Worm (Caenorhabditis elegans) whole organism, L4 larva: ENCODE data around the gene C16A3.6.
A peak's percentile ranks its signal among the peaks of the same experiment; 100 is the strongest.

Experiments
- F10B5.3 ChIP-seq: sonication (generic microtip); optimal IDR thresholded peaks from 2 replicates; lab custom pipeline; 2016; ENCODE audit warnings: mild to moderate bottlenecking, missing genetic modification characterization, missing compliant biosample characterization
- R02D3.7 ChIP-seq: fragments of 150-350 bp; sonication (generic microtip); optimal IDR thresholded peaks from 3 replicates; lab custom pipeline; 2014; ENCODE audit warnings: missing biosample characterization, missing genetic modification characterization
- Y48G9A.11 ChIP-seq: fragments of 200-800 bp; sonication (Bioruptor generic); IDR thresholded peaks from 2 replicates; pipeline ENCODE4 v1.3.6; 2022; ENCODE audit warnings: missing genetic modification reagents, missing genetic modification characterization, missing compliant biosample characterization
- Y5F2A.4 ChIP-seq: fragments of 200-800 bp; sonication (Bioruptor generic); optimal IDR thresholded peaks from 2 replicates; lab custom pipeline; 2018; ENCODE audit warnings: mild to moderate bottlenecking, missing genetic modification characterization, missing compliant biosample characterization
- aha-1 ChIP-seq: fragments of 150-350 bp; peaks from one replicate; lab custom pipeline; 2014; ENCODE audit warnings: missing biosample characterization, missing genetic modification characterization
- arid-1 ChIP-seq: fragments of 200-800 bp; sonication (Bioruptor generic); conservative IDR thresholded peaks from 2 replicates; pipeline ENCODE4 v1.3.6; 2022; ENCODE audit warnings: missing genetic modification reagents, missing genetic modification characterization, missing compliant biosample characterization
- ceh-20 ChIP-seq: fragments of 200-800 bp; sonication (Bioruptor generic); IDR thresholded peaks from 2 replicates; pipeline ENCODE4 v1.3.6; 2022; ENCODE audit warnings: missing genetic modification reagents, missing genetic modification characterization, missing compliant biosample characterization
- ceh-32 ChIP-seq: sonication (generic microtip); optimal IDR thresholded peaks from 2 replicates; lab custom pipeline; 2016; ENCODE audit warnings: mild to moderate bottlenecking, missing genetic modification characterization, missing compliant biosample characterization; ENCODE audit not compliant: poor library complexity
- ceh-44 ChIP-seq: fragments of 200-800 bp; sonication (Bioruptor generic); IDR thresholded peaks from 2 replicates; pipeline ENCODE4 v1.3.6; 2022; ENCODE audit warnings: missing genetic modification reagents, missing genetic modification characterization, missing compliant biosample characterization
- ces-1 ChIP-seq: fragments of 150-350 bp; sonication (generic microtip); optimal IDR thresholded peaks from 4 replicates; lab custom pipeline; 2014; ENCODE audit warnings: missing biosample characterization, missing genetic modification reagents, missing genetic modification characterization
- ctbp-1 ChIP-seq: fragments of 200-800 bp; sonication (Bioruptor generic); IDR thresholded peaks from 2 replicates; pipeline ENCODE4 v1.3.6; 2022; ENCODE audit warnings: missing genetic modification reagents, missing genetic modification characterization, missing compliant biosample characterization
- daf-12 ChIP-seq: fragments of 150-350 bp; optimal IDR thresholded peaks from 2 replicates; lab custom pipeline; 2014; ENCODE audit warnings: missing biosample characterization, missing genetic modification reagents, missing genetic modification characterization
- dmd-6 ChIP-seq: fragments of 200-800 bp; sonication (Bioruptor generic); IDR thresholded peaks from 2 replicates; pipeline ENCODE4 v1.3.6; 2022; ENCODE audit warnings: missing genetic modification reagents, missing genetic modification characterization, missing compliant biosample characterization
- dmd-8 ChIP-seq: fragments of 200-800 bp; sonication (Bioruptor generic); IDR thresholded peaks from 2 replicates; pipeline ENCODE4 v1.3.6; 2022; ENCODE audit warnings: missing genetic modification characterization, missing compliant biosample characterization
- dpl-1 ChIP-seq: fragments of 150-350 bp; optimal IDR thresholded peaks from 2 replicates; lab custom pipeline; 2014; ENCODE audit warnings: missing biosample characterization, missing genetic modification reagents, missing genetic modification characterization
- egl-43 ChIP-seq: fragments of 200-800 bp; sonication (Bioruptor generic); IDR thresholded peaks from 2 replicates; pipeline ENCODE4 v1.3.6; 2022; ENCODE audit warnings: missing genetic modification reagents, missing genetic modification characterization, missing compliant biosample characterization
- gei-8 ChIP-seq: fragments of 200-800 bp; sonication (Bioruptor generic); optimal IDR thresholded peaks from 2 replicates; lab custom pipeline; 2018; ENCODE audit warnings: mild to moderate bottlenecking, missing genetic modification characterization, missing compliant biosample characterization
- hlh-11 ChIP-seq: fragments of 200-800 bp; sonication (Bioruptor generic); optimal IDR thresholded peaks from 2 replicates; lab custom pipeline; 2018; ENCODE audit warnings: mild to moderate bottlenecking, missing genetic modification characterization, missing compliant biosample characterization
- hlh-30 ChIP-seq: sonication (generic microtip); optimal IDR thresholded peaks from 2 replicates; lab custom pipeline; 2017; ENCODE audit warnings: antibody characterized with exemption, mild to moderate bottlenecking, missing genetic modification characterization, missing compliant biosample characterization; ENCODE audit not compliant: insufficient read depth
- hmg-1.1 ChIP-seq: fragments of 200-800 bp; sonication (Bioruptor generic); IDR thresholded peaks from 2 replicates; pipeline ENCODE4 v1.3.6; 2022; ENCODE audit warnings: missing genetic modification reagents, missing genetic modification characterization, missing compliant biosample characterization
- jun-1 ChIP-seq: fragments of 150-350 bp; optimal IDR thresholded peaks from 2 replicates; lab custom pipeline; 2014; ENCODE audit warnings: missing biosample characterization, missing genetic modification reagents, missing genetic modification characterization
- lin-13 ChIP-seq: fragments of 150-350 bp; optimal IDR thresholded peaks from 2 replicates; lab custom pipeline; 2014; ENCODE audit warnings: missing biosample characterization, missing genetic modification reagents, missing genetic modification characterization
- lin-38 ChIP-seq: fragments of 200-800 bp; sonication (Bioruptor generic); IDR thresholded peaks from 2 replicates; pipeline ENCODE4 v1.3.6; 2022; ENCODE audit warnings: missing genetic modification reagents, missing genetic modification characterization, missing compliant biosample characterization
- lin-39 ChIP-seq: fragments of 150-350 bp; optimal IDR thresholded peaks from 2 replicates; lab custom pipeline; 2014; ENCODE audit warnings: missing biosample characterization, missing genetic modification reagents, missing genetic modification characterization
- madf-5 ChIP-seq, 2 experiments: fragments of 200-800 bp; sonication (Bioruptor generic); IDR thresholded peaks; 2 replicates each; pipeline ENCODE4 v1.3.6; 2022; ENCODE audit warnings: missing compliant biosample characterization in 2 of 2, missing genetic modification characterization in 2 of 2
- mdl-1 ChIP-seq, 2 experiments: fragments of 150-350 bp in 1 of 2; sonication (generic microtip) in 1 of 2; optimal IDR thresholded peaks; 2 replicates each; lab custom pipeline; 2014 to 2017; ENCODE audit warnings: missing biosample characterization in 2 of 2, missing genetic modification characterization in 2 of 2
- mdt-29 ChIP-seq: fragments of 200-800 bp; sonication (Bioruptor generic); IDR thresholded peaks from 2 replicates; pipeline ENCODE4 v1.3.6; 2022; ENCODE audit warnings: missing genetic modification reagents, missing genetic modification characterization, missing compliant biosample characterization
- mep-1 ChIP-seq: fragments of 150-350 bp; sonication (generic microtip); optimal IDR thresholded peaks from 3 replicates; lab custom pipeline; 2014; ENCODE audit warnings: missing biosample characterization, missing genetic modification characterization
- nhr-10 ChIP-seq: fragments of 150-350 bp; optimal IDR thresholded peaks from 2 replicates; lab custom pipeline; 2014; ENCODE audit warnings: missing biosample characterization, missing genetic modification characterization
- nhr-102 ChIP-seq: sonication (generic microtip); optimal IDR thresholded peaks from 2 replicates; lab custom pipeline; 2016; ENCODE audit warnings: mild to moderate bottlenecking, missing genetic modification characterization, moderate library complexity, missing compliant biosample characterization
- nhr-111 ChIP-seq: fragments of 200-800 bp; sonication (Bioruptor generic); optimal IDR thresholded peaks from 2 replicates; lab custom pipeline; 2018; ENCODE audit warnings: mild to moderate bottlenecking, missing genetic modification characterization, missing compliant biosample characterization
- nhr-41 ChIP-seq: fragments of 200-800 bp; sonication (Bioruptor generic); IDR thresholded peaks from 2 replicates; pipeline ENCODE4 v1.3.6; 2022; ENCODE audit warnings: missing genetic modification reagents, missing genetic modification characterization, missing compliant biosample characterization
- nhr-42 ChIP-seq: fragments of 200-800 bp; sonication (Bioruptor generic); IDR thresholded peaks from 2 replicates; pipeline ENCODE4 v1.3.6; 2022; ENCODE audit warnings: missing genetic modification characterization, missing compliant biosample characterization
- nhr-48 ChIP-seq: sonication (generic microtip); optimal IDR thresholded peaks from 2 replicates; lab custom pipeline; 2016; ENCODE audit warnings: mild to moderate bottlenecking, missing genetic modification characterization, missing compliant biosample characterization
- nhr-76 ChIP-seq: fragments of 150-350 bp; optimal IDR thresholded peaks from 2 replicates; lab custom pipeline; 2014; ENCODE audit warnings: missing biosample characterization, missing genetic modification characterization
- nhr-77 ChIP-seq: fragments of 150-350 bp; optimal IDR thresholded peaks from 2 replicates; lab custom pipeline; 2014; ENCODE audit warnings: missing biosample characterization, missing genetic modification characterization
- rbr-2 ChIP-seq: sonication (generic microtip); optimal IDR thresholded peaks from 2 replicates; lab custom pipeline; 2016; ENCODE audit warnings: missing genotype, missing genetic modification characterization, missing compliant biosample characterization
- saeg-2 ChIP-seq: fragments of 200-800 bp; sonication (Bioruptor generic); IDR thresholded peaks from 2 replicates; pipeline ENCODE4 v1.3.6; 2022; ENCODE audit warnings: missing genetic modification reagents, missing genetic modification characterization, missing compliant biosample characterization
- snpc-1.2 ChIP-seq: fragments of 200-800 bp; sonication (Bioruptor generic); IDR thresholded peaks from 2 replicates; pipeline ENCODE4 v1.3.6; 2022; ENCODE audit warnings: missing genetic modification reagents, missing genetic modification characterization, missing compliant biosample characterization
- spr-3 ChIP-seq: fragments of 200-800 bp; sonication (Bioruptor generic); optimal IDR thresholded peaks from 2 replicates; lab custom pipeline; 2018; ENCODE audit warnings: mild to moderate bottlenecking, missing genetic modification characterization, missing compliant biosample characterization
- tra-1 ChIP-seq: fragments of 200-800 bp; sonication (Bioruptor generic); IDR thresholded peaks from 2 replicates; pipeline ENCODE4 v1.3.6; 2022; ENCODE audit warnings: missing genetic modification reagents, missing genetic modification characterization, missing compliant biosample characterization

C16A3.6 gene

DNA sequence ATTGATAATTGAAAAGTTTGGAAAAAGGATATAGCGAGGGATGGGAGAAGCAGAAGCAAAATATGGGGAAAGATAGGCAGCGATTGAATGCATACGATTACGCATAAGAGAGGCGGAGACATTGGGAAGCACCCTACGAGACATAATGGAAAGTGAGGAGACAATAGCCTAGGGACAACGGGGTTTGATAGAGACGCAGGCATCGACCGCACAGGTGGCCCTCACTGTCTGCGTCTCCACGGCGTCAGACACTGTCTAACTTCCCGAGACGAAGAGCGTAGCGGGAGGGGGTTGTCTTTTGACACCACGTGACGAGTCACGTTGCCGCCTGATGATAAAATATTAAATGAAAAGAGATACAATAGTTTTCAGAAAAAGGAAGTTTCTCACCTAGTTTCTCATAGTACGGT, 42.0 kb downstream of the C16A3.6 start (continued):
- TF ChIP-seq daf-12 (tag; lab: Kevin White, UChicago) (no peak), lin-38 (GFP tag; lab: Robert Waterston, UW) (peak; percentile 68), lin-39 (no peak), Y5F2A.4 (GFP tag; lab: Kevin White, UChicago) (no peak), mdt-29 (GFP tag; lab: Robert Waterston, UW) (peak; percentile 86), hmg-1.1 (GFP tag; lab: Robert Waterston, UW) (peak; percentile 97), nhr-48 (tag; lab: Kevin White, UChicago) (peak; percentile 93), nhr-42 (peak; percentile 85), dmd-6 (GFP tag; lab: Robert Waterston, UW) (peak; percentile 98), egl-43 (GFP tag; lab: Robert Waterston, UW) (peak; percentile 88), F10B5.3 (tag; lab: Kevin White, UChicago) (peak; percentile 34), spr-3 (GFP tag; lab: Kevin White, UChicago) (peak; percentile 78), nhr-41 (GFP tag; lab: Robert Waterston, UW) (peak; percentile 54; the same call in 1 of the 2 replicates), nhr-77 (tag; lab: Kevin White, UChicago) (peak; percentile 10), ceh-20 (GFP tag; lab: Robert Waterston, UW) (peak; percentile 90), ceh-44 (no peak), madf-5 (GFP tag; IDR thresholded peaks at IDR 0.05; lab: Robert Waterston, UW) (no peak), mep-1 (tag; lab: Kevin White, UChicago) (peak; percentile 79), rbr-2 (tag; lab: Kevin White, UChicago) (peak; percentile 84), nhr-111 (GFP tag; lab: Kevin White, UChicago) (no peak), gei-8 (GFP tag; lab: Kevin White, UChicago) (peak; percentile 74), nhr-76 (peak; percentile 40), arid-1 (GFP tag; lab: Robert Waterston, UW) (peak; percentile 78; the same call in 1 of the 2 replicates), nhr-102 (tag; lab: Kevin White, UChicago) (peak; percentile 92), dpl-1 (peak; percentile 18), snpc-1.2 (GFP tag; lab: Robert Waterston, UW) (no peak), saeg-2 (GFP tag; lab: Robert Waterston, UW) (peak; percentile 93), ctbp-1 (peak; percentile 56; the same call in 1 of the 2 replicates), jun-1 (tag; lab: Kevin White, UChicago) (peak; percentile 27), lin-13 (GFP tag; lab: Kevin White, UChicago) (peak; percentile 10), dmd-8 (GFP tag; lab: Robert Waterston, UW) (no peak), ces-1 (GFP tag; lab: Kevin White, UChicago) (no peak), hlh-30 (tag; lab: Kevin White, UChicago) (peak; percentile 97), tra-1 (GFP tag; lab: Robert Waterston, UW) (peak; percentile 94), mdl-1 (tag; optimal IDR thresholded peaks at IDR 0.05; lab: Kevin White, UChicago) (peak; percentile 96 to 99), hlh-11 (tag; lab: Kevin White, UChicago) (peak; percentile 99)

DNA sequence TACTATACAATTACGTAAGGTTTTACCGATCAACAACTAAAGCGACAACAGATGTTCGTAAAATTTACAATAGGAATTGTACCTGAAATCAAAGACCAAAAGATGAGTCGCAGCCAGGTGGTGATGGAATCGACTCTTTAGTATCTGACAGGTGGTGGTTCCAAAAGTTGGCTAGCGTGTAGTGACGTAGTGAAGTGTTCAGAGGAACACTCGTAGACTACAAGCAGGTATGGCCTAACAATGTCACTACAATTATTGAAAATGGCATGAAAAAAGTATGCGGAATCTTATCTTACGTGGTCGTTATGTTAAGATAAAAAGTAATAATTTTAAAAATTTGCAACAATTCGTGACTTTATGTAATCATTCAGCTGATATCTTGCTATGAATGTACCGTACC, 42.5 kb downstream of the C16A3.6 start:
- TF ChIP-seq nhr-76: no peak
- no peak for TF ChIP-seq R02D3.7 (tag; lab: Kevin White, UChicago)
- TF ChIP-seq ceh-32 (tag; lab: Kevin White, UChicago): no peak
- peak; percentile 63 for TF ChIP-seq aha-1 (tag; lab: Kevin White, UChicago)
- TF ChIP-seq hmg-1.1 (GFP tag; lab: Robert Waterston, UW): no peak
- TF ChIP-seq nhr-10: peak; percentile 45
- TF ChIP-seq Y48G9A.11 (GFP tag; lab: Robert Waterston, UW): no peak
